Fruit fly (Drosophila melanogaster) whole organism, embryonic: ENCODE results near the gene CG31675.
A peak's percentile ranks its signal among the peaks of the same experiment; 100 is the strongest.

Experiments used
- Atf-2 ChIP-seq: fragments of 200-800 bp; sonication (Bioruptor generic); optimal IDR thresholded peaks from 2 replicates; lab custom pipeline; 2016; ENCODE audit warnings: missing biosample characterization, missing genetic modification characterization
- CG10267 ChIP-seq: fragments of 200-800 bp; sonication (Bioruptor generic); optimal IDR thresholded peaks from 2 replicates; lab custom pipeline; 2018; ENCODE audit warnings: missing biosample characterization, mild to moderate bottlenecking, missing genetic modification characterization, moderate library complexity
- CG11093 ChIP-seq: fragments of 200-800 bp; sonication (Bioruptor generic); IDR thresholded peaks from 3 replicates; pipeline ENCODE4 v1.3.6; 2022; ENCODE audit warnings: missing biosample characterization, missing genetic modification characterization
- CG13296 ChIP-seq: fragments of 200-800 bp; sonication (Bioruptor generic); optimal IDR thresholded peaks from 3 replicates; lab custom pipeline; 2018; ENCODE audit warnings: missing biosample characterization, mild to moderate bottlenecking, missing genetic modification characterization
- CG14965 ChIP-seq: fragments of 200-800 bp; sonication (Bioruptor generic); optimal IDR thresholded peaks from 2 replicates; lab custom pipeline; 2016; ENCODE audit warnings: missing biosample characterization, missing genetic modification characterization, borderline replicate concordance
- CG15514 ChIP-seq: fragments of 200-800 bp; sonication (Bioruptor generic); optimal IDR thresholded peaks from 3 replicates; lab custom pipeline; 2017; ENCODE audit warnings: missing biosample characterization, missing genetic modification characterization, mild to moderate bottlenecking, moderate library complexity, missing genetic modification reagents
- CG16779 ChIP-seq: fragments of 200-800 bp; sonication (Bioruptor generic); IDR thresholded peaks from 2 replicates; pipeline ENCODE4 v1.3.6; 2022; ENCODE audit warnings: missing biosample characterization, missing genetic modification characterization
- CG16813 ChIP-seq: fragments of 200-800 bp; sonication (Bioruptor generic); IDR thresholded peaks from 3 replicates; pipeline ENCODE4 v1.3.6; 2022; ENCODE audit warnings: missing biosample characterization, missing genetic modification characterization; ENCODE audit not compliant: partially characterized antibody
- CG17359 ChIP-seq: fragments of 200-800 bp; sonication (Bioruptor generic); optimal IDR thresholded peaks from 3 replicates; lab custom pipeline; 2018; ENCODE audit warnings: missing biosample characterization, mild to moderate bottlenecking, missing genetic modification characterization, moderate library complexity
- CG17361 ChIP-seq: fragments of 200-800 bp; sonication (Bioruptor generic); IDR thresholded peaks from 3 replicates; pipeline ENCODE4 v1.3.6; 2022; ENCODE audit warnings: missing biosample characterization, missing genetic modification characterization
- CG17912 ChIP-seq: fragments of 200-800 bp; sonication (Bioruptor generic); optimal IDR thresholded peaks from 2 replicates; lab custom pipeline; 2018; ENCODE audit warnings: missing biosample characterization, mild to moderate bottlenecking, missing genetic modification characterization
- CG18764 ChIP-seq: fragments of 200-800 bp; sonication (Bioruptor generic); optimal IDR thresholded peaks from 3 replicates; lab custom pipeline; 2016; ENCODE audit warnings: missing biosample characterization, missing genetic modification characterization
- CG30403 ChIP-seq: fragments of 200-800 bp; sonication (Bioruptor generic); optimal IDR thresholded peaks from 3 replicates; lab custom pipeline; 2016; ENCODE audit warnings: missing biosample characterization, missing genetic modification characterization
- CG30431 ChIP-seq: fragments of 200-800 bp; sonication (Bioruptor generic); optimal IDR thresholded peaks from 2 replicates; lab custom pipeline; 2017; ENCODE audit warnings: missing biosample characterization, missing genetic modification characterization
- CG32772 ChIP-seq: fragments of 200-800 bp; sonication (Bioruptor generic); IDR thresholded peaks from 2 replicates; pipeline ENCODE4 v1.3.6; 2022; ENCODE audit warnings: missing biosample characterization, missing genetic modification characterization
- CG3407 ChIP-seq: fragments of 200-800 bp; sonication (Bioruptor generic); optimal IDR thresholded peaks from 2 replicates; lab custom pipeline; 2018; ENCODE audit warnings: missing biosample characterization, mild to moderate bottlenecking, missing genetic modification characterization
- CG4854 ChIP-seq: fragments of 200-800 bp; sonication (Bioruptor generic); optimal IDR thresholded peaks from 2 replicates; lab custom pipeline; 2016; ENCODE audit warnings: missing biosample characterization, missing genetic modification characterization, inconsistent platforms
- CG6683 ChIP-seq: fragments of 200-800 bp; sonication (Bioruptor generic); optimal IDR thresholded peaks from 2 replicates; lab custom pipeline; 2017; ENCODE audit warnings: missing biosample characterization, mild to moderate bottlenecking, missing genetic modification characterization, missing genetic modification reagents
- CG7556 ChIP-seq: fragments of 200-800 bp; sonication (Bioruptor generic); optimal IDR thresholded peaks from 2 replicates; lab custom pipeline; 2017; ENCODE audit warnings: missing biosample characterization, mild to moderate bottlenecking, missing genetic modification characterization
- CG8089 ChIP-seq: fragments of 200-800 bp; sonication (Bioruptor generic); optimal IDR thresholded peaks from 3 replicates; lab custom pipeline; 2016; ENCODE audit warnings: missing biosample characterization, missing genetic modification characterization
- CG8290 ChIP-seq, 3 experiments: fragments of 200-800 bp; sonication (Bioruptor generic); optimal IDR thresholded peaks; 2 replicates each; lab custom pipeline; 2016 to 2019; ENCODE audit warnings: missing biosample characterization in 3 of 3, missing genetic modification characterization in 3 of 3, mild to moderate bottlenecking in 2 of 3, moderate library complexity in 1 of 3
- CG8765 ChIP-seq: fragments of 200-800 bp; sonication (Bioruptor generic); IDR thresholded peaks from 2 replicates; pipeline ENCODE4 v1.3.6; 2022; ENCODE audit warnings: missing biosample characterization, missing genetic modification characterization
- CG9609 ChIP-seq: fragments of 200-800 bp; sonication (Bioruptor generic); optimal IDR thresholded peaks from 3 replicates; lab custom pipeline; 2016; ENCODE audit warnings: missing biosample characterization, missing genetic modification characterization
- CG9727 ChIP-seq: fragments of 200-800 bp; sonication (Bioruptor generic); optimal IDR thresholded peaks from 3 replicates; lab custom pipeline; 2017; ENCODE audit warnings: missing biosample characterization, mild to moderate bottlenecking, missing genetic modification characterization
- Dek ChIP-seq: fragments of 200-800 bp; sonication (Bioruptor generic); optimal IDR thresholded peaks from 3 replicates; lab custom pipeline; 2019; ENCODE audit warnings: missing biosample characterization, mild to moderate bottlenecking, missing genetic modification characterization, moderate library complexity
- Dip3 ChIP-seq: fragments of 200-800 bp; sonication (Bioruptor generic); optimal IDR thresholded peaks from 3 replicates; lab custom pipeline; 2016; ENCODE audit warnings: missing biosample characterization, missing genetic modification characterization
- Ets65A ChIP-seq: fragments of 200-800 bp; sonication (Bioruptor generic); peaks from one replicate; lab custom pipeline; 2016; ENCODE audit warnings: missing biosample characterization, missing genetic modification characterization
- Fer2 ChIP-seq: fragments of 200-800 bp; sonication (Bioruptor generic); optimal IDR thresholded peaks from 2 replicates; lab custom pipeline; 2018; ENCODE audit warnings: missing biosample characterization, mild to moderate bottlenecking, missing genetic modification characterization, moderate library complexity
- Fer3 ChIP-seq: fragments of 200-800 bp; sonication (Bioruptor generic); optimal IDR thresholded peaks from 2 replicates; lab custom pipeline; 2018; ENCODE audit warnings: missing biosample characterization, mild to moderate bottlenecking, missing genetic modification characterization, moderate library complexity
- Hr39 ChIP-seq: fragments of >200 bp; optimal IDR thresholded peaks from 2 replicates; lab custom pipeline; 2017
- Lhr ChIP-seq: fragments of 200-800 bp; sonication (Bioruptor generic); optimal IDR thresholded peaks from 3 replicates; lab custom pipeline; 2017; ENCODE audit warnings: mild to moderate bottlenecking, missing biosample characterization, missing genetic modification reagents, missing genetic modification characterization
- Meics ChIP-seq: fragments of 200-800 bp; sonication (Bioruptor generic); optimal IDR thresholded peaks from 2 replicates; lab custom pipeline; 2017; ENCODE audit warnings: missing biosample characterization, mild to moderate bottlenecking, missing genetic modification characterization
- NC2β ChIP-seq: fragments of 200-800 bp; sonication (Bioruptor generic); optimal IDR thresholded peaks from 2 replicates; lab custom pipeline; 2016; ENCODE audit warnings: missing biosample characterization, missing genetic modification characterization
- ab ChIP-seq: fragments of 200-800 bp; sonication (Bioruptor generic); optimal IDR thresholded peaks from 2 replicates; lab custom pipeline; 2016; ENCODE audit warnings: missing biosample characterization, missing genetic modification characterization
- bsh ChIP-seq, 2 experiments: fragments of 200-800 bp; sonication (Bioruptor generic); optimal IDR thresholded peaks; 2 replicates each; lab custom pipeline; 2017 to 2018; ENCODE audit warnings: mild to moderate bottlenecking in 2 of 2, missing biosample characterization in 2 of 2, missing genetic modification characterization in 2 of 2, moderate library complexity in 1 of 2
- btn ChIP-seq: fragments of 200-800 bp; sonication (Bioruptor generic); optimal IDR thresholded peaks from 2 replicates; lab custom pipeline; 2016; ENCODE audit warnings: missing biosample characterization, missing genetic modification characterization
- chif ChIP-seq, 2 experiments: fragments of 200-800 bp; sonication (Bioruptor generic); optimal IDR thresholded peaks; 3 replicates each; lab custom pipeline; 2016; ENCODE audit warnings: missing biosample characterization in 2 of 2, missing genetic modification characterization in 2 of 2
- exex ChIP-seq: fragments of 200-800 bp; sonication (Bioruptor generic); optimal IDR thresholded peaks from 4 replicates; lab custom pipeline; 2018; ENCODE audit warnings: missing biosample characterization, mild to moderate bottlenecking, missing genetic modification characterization, moderate library complexity
- fd96Cb ChIP-seq: fragments of 200-800 bp; sonication (Bioruptor generic); optimal IDR thresholded peaks from 2 replicates; lab custom pipeline; 2018; ENCODE audit warnings: missing biosample characterization, mild to moderate bottlenecking, missing genetic modification characterization, moderate library complexity
- fru ChIP-seq: fragments of >200 bp; optimal IDR thresholded peaks from 2 replicates; lab custom pipeline; 2017
- h ChIP-seq: fragments of >200 bp; optimal IDR thresholded peaks from 2 replicates; lab custom pipeline; 2017
- hb ChIP-seq: fragments of 200-800 bp; sonication (Bioruptor generic); IDR thresholded peaks from 3 replicates; pipeline ENCODE4 v1.3.6; 2022; ENCODE audit warnings: missing biosample characterization, missing genetic modification characterization; ENCODE audit not compliant: partially characterized antibody
- jigr1 ChIP-seq: fragments of 200-800 bp; sonication (Bioruptor generic); IDR thresholded peaks from 3 replicates; pipeline ENCODE4 v1.3.6; 2022; ENCODE audit warnings: missing biosample characterization, missing genetic modification characterization
- knrl ChIP-seq: fragments of 200-800 bp; sonication (Bioruptor generic); IDR thresholded peaks from 3 replicates; pipeline ENCODE4 v1.3.6; 2022; ENCODE audit warnings: missing biosample characterization, missing genetic modification characterization; ENCODE audit not compliant: partially characterized antibody
- lab ChIP-seq: fragments of 200-800 bp; sonication (Bioruptor generic); optimal IDR thresholded peaks from 3 replicates; lab custom pipeline; 2017; ENCODE audit warnings: missing biosample characterization, missing genetic modification characterization, mild to moderate bottlenecking, moderate library complexity, missing genetic modification reagents
- prd ChIP-seq, 3 experiments: fragments of >200 bp in 2 of 3; fragments of 200-800 bp in 1 of 3; sonication (Bioruptor generic) in 1 of 3; optimal IDR thresholded peaks in 2 of 3; IDR thresholded peaks in 1 of 3; 2 replicates in 2 of 3; 3 replicates in 1 of 3; pipeline versions ENCODE4 v1.3.6 to Lab custom; 2017 to 2022; ENCODE audit warnings: missing biosample characterization in 1 of 3, missing genetic modification characterization in 1 of 3
- psq ChIP-seq: fragments of 200-800 bp; sonication (Bioruptor generic); optimal IDR thresholded peaks from 2 replicates; lab custom pipeline; 2017; ENCODE audit warnings: missing biosample characterization, missing genetic modification characterization
- rib ChIP-seq: fragments of 200-800 bp; sonication (Bioruptor generic); IDR thresholded peaks from 2 replicates; pipeline ENCODE4 v1.3.6; 2022; ENCODE audit warnings: missing biosample characterization, missing genetic modification characterization
- sens ChIP-seq: fragments of 200-800 bp; sonication (Bioruptor generic); peaks from one replicate; lab custom pipeline; 2016; ENCODE audit warnings: missing biosample characterization, missing genetic modification characterization
- sima ChIP-seq: fragments of 200-800 bp; sonication (Bioruptor generic); optimal IDR thresholded peaks from 2 replicates; lab custom pipeline; 2016; ENCODE audit warnings: missing biosample characterization, missing genetic modification characterization
- slbo ChIP-seq: fragments of 200-800 bp; sonication (Bioruptor generic); IDR thresholded peaks from 2 replicates; pipeline ENCODE4 v1.3.6; 2022; ENCODE audit warnings: missing biosample characterization, missing genetic modification characterization
- zfh1 ChIP-seq: fragments of 200-800 bp; sonication (Bioruptor generic); IDR thresholded peaks from 3 replicates; pipeline ENCODE4 v1.3.6; 2022; ENCODE audit warnings: missing biosample characterization, missing genetic modification characterization

Gene CG31675

DNA sequence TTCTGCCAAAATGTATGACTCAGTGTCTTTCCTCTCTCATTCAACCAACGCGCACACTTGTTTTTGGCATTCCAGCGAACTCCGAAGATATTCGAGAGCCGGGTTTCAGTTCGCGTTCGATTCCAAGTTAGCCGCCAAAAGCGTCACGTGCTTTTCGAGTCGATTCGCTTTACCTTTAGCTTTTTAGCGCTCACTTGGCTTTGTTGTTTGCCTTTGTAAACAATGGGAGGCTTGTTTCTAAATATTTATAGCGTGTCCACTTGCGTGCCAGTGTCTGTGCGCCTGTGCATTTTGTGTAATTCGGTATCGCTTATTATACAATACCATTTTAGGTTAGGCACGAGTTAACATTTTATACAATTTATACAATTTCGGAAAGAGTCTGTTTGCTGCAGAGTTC, 43.8 kb downstream of the CG31675 start (continued):
- TF ChIP-seq ab (GFP tag; lab: Kevin White, UChicago): no peak
- peak; percentile 36 for TF ChIP-seq Ets65A
- no peak for TF ChIP-seq rib (GFP tag; lab: Robert Waterston, UW)
- TF ChIP-seq exex (tag; lab: Kevin White, UChicago): peak; percentile 14
- TF ChIP-seq psq (GFP tag; lab: Kevin White, UChicago): no peak
- TF ChIP-seq sens (GFP tag; lab: Kevin White, UChicago): no peak
- TF ChIP-seq Lhr (GFP tag; lab: Kevin White, UChicago): no peak
- TF ChIP-seq hb (GFP tag; lab: Robert Waterston, UW): no peak
- peak; percentile 42 for TF ChIP-seq Fer3 (tag; lab: Kevin White, UChicago)
- no peak for TF ChIP-seq CG11093 (GFP tag; lab: Robert Waterston, UW)
- TF ChIP-seq lab: peak; percentile 78
- no peak for TF ChIP-seq CG9727 (GFP tag; lab: Kevin White, UChicago)
- peak; percentile 47 for TF ChIP-seq CG17359
- TF ChIP-seq Hr39 (lab: Kevin White, UChicago): no peak
- no peak for TF ChIP-seq slbo (GFP tag; lab: Robert Waterston, UW)
- TF ChIP-seq CG8290 (GFP tag; optimal IDR thresholded peaks at IDR 0.05; lab: Kevin White, UChicago): no peak
- peak in 1 of 2 experiments; percentile 69 for TF ChIP-seq CG8290 (tag; optimal IDR thresholded peaks at IDR 0.05; lab: Kevin White, UChicago)
- TF ChIP-seq CG6683 (GFP tag; lab: Kevin White, UChicago): peak; percentile 37
- TF ChIP-seq Fer2 (tag; lab: Kevin White, UChicago): no peak
- TF ChIP-seq CG10267 (tag; lab: Kevin White, UChicago): no peak
- peak; percentile 59 for TF ChIP-seq CG13296 (GFP tag; lab: Kevin White, UChicago)
- TF ChIP-seq chif (GFP tag; optimal IDR thresholded peaks at IDR 0.05; lab: Kevin White, UChicago): peak; percentile 3 to 26
- no peak for TF ChIP-seq CG18764 (GFP tag; lab: Kevin White, UChicago)
- no peak for TF ChIP-seq prd (optimal IDR thresholded peaks at IDR 0.05; lab: Kevin White, UChicago)
- no peak for TF ChIP-seq prd (GFP tag; IDR thresholded peaks at IDR 0.05; lab: Robert Waterston, UW)
- TF ChIP-seq CG30431 (GFP tag; lab: Kevin White, UChicago): no peak
- TF ChIP-seq CG8765: no peak
- no peak for TF ChIP-seq CG7556 (GFP tag; lab: Kevin White, UChicago)
- no peak for TF ChIP-seq fru
- TF ChIP-seq CG16813 (GFP tag; lab: Robert Waterston, UW): no peak
- TF ChIP-seq Meics (GFP tag; lab: Kevin White, UChicago): peak; percentile 37
- TF ChIP-seq CG16779 (GFP tag; lab: Robert Waterston, UW): no peak
- no peak for TF ChIP-seq fd96Cb (tag; lab: Kevin White, UChicago)
- TF ChIP-seq CG30403 (GFP tag; lab: Kevin White, UChicago): no peak
- no peak for TF ChIP-seq CG4854 (GFP tag; lab: Kevin White, UChicago)
- no peak for TF ChIP-seq zfh1
- TF ChIP-seq sima (GFP tag; lab: Kevin White, UChicago): no peak
- no peak for TF ChIP-seq CG9609 (GFP tag; lab: Kevin White, UChicago)
- TF ChIP-seq CG14965 (GFP tag; lab: Kevin White, UChicago): no peak
- no peak for TF ChIP-seq bsh (GFP tag; optimal IDR thresholded peaks at IDR 0.05; lab: Kevin White, UChicago)
- TF ChIP-seq CG3407 (GFP tag; lab: Kevin White, UChicago): peak; percentile 27
- TF ChIP-seq h (lab: Kevin White, UChicago): no peak
- peak; percentile 3 for TF ChIP-seq CG17912
- TF ChIP-seq CG15514 (GFP tag; lab: Kevin White, UChicago): peak; percentile 44
- no peak for TF ChIP-seq Atf-2 (GFP tag; lab: Kevin White, UChicago)
- no peak for TF ChIP-seq CG32772
- TF ChIP-seq NC2β: no peak
- no peak for TF ChIP-seq CG17361 (GFP tag; lab: Robert Waterston, UW)
- no peak for TF ChIP-seq jigr1
- TF ChIP-seq Dek: peak; percentile 5
- TF ChIP-seq knrl: no peak
- TF ChIP-seq CG8089: no peak
- TF ChIP-seq Dip3 (GFP tag; lab: Kevin White, UChicago): no peak
- TF ChIP-seq btn (GFP tag; lab: Kevin White, UChicago): no peak
